Fruit fly (Drosophila melanogaster) whole organism, embryonic: Measurements from ENCODE around the gene CG15332.

Experiments
- B-H1 ChIP-seq: fragments of 200-800 bp; sonication (Bioruptor generic); IDR thresholded peaks from 3 replicates; pipeline ENCODE4 v1.3.6; 2022; ENCODE audit warnings: missing biosample characterization, missing genetic modification characterization
- CG1024 ChIP-seq: fragments of 200-800 bp; sonication (Bioruptor generic); IDR thresholded peaks from 2 replicates; pipeline ENCODE4 v1.3.6; 2022; ENCODE audit warnings: missing biosample characterization, missing genetic modification characterization
- CG10462 ChIP-seq: fragments of 200-800 bp; sonication (Bioruptor generic); optimal IDR thresholded peaks from 2 replicates; lab custom pipeline; 2016; ENCODE audit warnings: missing biosample characterization, missing genetic modification characterization
- CG11723 ChIP-seq: fragments of 200-800 bp; sonication (Bioruptor generic); optimal IDR thresholded peaks from 2 replicates; lab custom pipeline; 2017; ENCODE audit warnings: missing biosample characterization, mild to moderate bottlenecking, missing genetic modification characterization
- CG12299 ChIP-seq: fragments of 200-800 bp; sonication (Bioruptor generic); optimal IDR thresholded peaks from 2 replicates; lab custom pipeline; 2018; ENCODE audit warnings: missing biosample characterization, mild to moderate bottlenecking, missing genetic modification characterization
- CG16815 ChIP-seq: fragments of 200-800 bp; sonication (Bioruptor generic); optimal IDR thresholded peaks from 3 replicates; lab custom pipeline; 2017; ENCODE audit warnings: missing biosample characterization, mild to moderate bottlenecking, missing genetic modification characterization
- CG18476 ChIP-seq: fragments of 200-800 bp; sonication (Bioruptor generic); optimal IDR thresholded peaks from 2 replicates; lab custom pipeline; 2016; ENCODE audit warnings: missing biosample characterization, mild to moderate bottlenecking, missing genetic modification characterization
- CG31365 ChIP-seq: fragments of 200-800 bp; sonication (Bioruptor generic); optimal IDR thresholded peaks from 2 replicates; lab custom pipeline; 2018; ENCODE audit warnings: missing biosample characterization, mild to moderate bottlenecking, missing genetic modification characterization
- CG34376 ChIP-seq: fragments of 200-800 bp; sonication (Bioruptor generic); optimal IDR thresholded peaks from 2 replicates; lab custom pipeline; 2018; ENCODE audit warnings: missing biosample characterization, mild to moderate bottlenecking, missing genetic modification characterization
- CG4617 ChIP-seq: fragments of 200-800 bp; sonication (Bioruptor generic); optimal IDR thresholded peaks from 3 replicates; lab custom pipeline; 2016; ENCODE audit warnings: missing biosample characterization, missing genetic modification characterization, borderline replicate concordance
- CG7556 ChIP-seq: fragments of 200-800 bp; sonication (Bioruptor generic); optimal IDR thresholded peaks from 2 replicates; lab custom pipeline; 2017; ENCODE audit warnings: missing biosample characterization, mild to moderate bottlenecking, missing genetic modification characterization
- CG7963 ChIP-seq: fragments of 200-800 bp; sonication (Bioruptor generic); IDR thresholded peaks from 3 replicates; pipeline ENCODE4 v1.3.6; 2022; ENCODE audit warnings: missing biosample characterization, missing genetic modification characterization; ENCODE audit not compliant: partially characterized antibody
- CHES-1-like ChIP-seq: fragments of 200-800 bp; sonication (Bioruptor generic); optimal IDR thresholded peaks from 2 replicates; lab custom pipeline; 2016; ENCODE audit warnings: missing biosample characterization, missing genetic modification characterization
- Doc2 ChIP-seq: fragments of 200-800 bp; sonication (Bioruptor generic); IDR thresholded peaks from 2 replicates; pipeline ENCODE4 v1.3.6; 2022; ENCODE audit warnings: missing biosample characterization, missing genetic modification characterization
- Dref ChIP-seq: fragments of 200-800 bp; sonication (Bioruptor generic); IDR thresholded peaks from 2 replicates; pipeline ENCODE4 v1.3.6; 2022; ENCODE audit warnings: missing biosample characterization, missing genetic modification characterization
- E2f2 ChIP-seq: fragments of 200-800 bp; sonication (Bioruptor generic); IDR thresholded peaks from 2 replicates; pipeline ENCODE4 v1.3.6; 2022; ENCODE audit warnings: missing biosample characterization, missing genetic modification characterization
- Fer1 ChIP-seq: fragments of 200-800 bp; sonication (Bioruptor generic); optimal IDR thresholded peaks from 2 replicates; lab custom pipeline; 2017; ENCODE audit warnings: missing biosample characterization, mild to moderate bottlenecking, missing genetic modification characterization
- HLH4C ChIP-seq: fragments of 200-800 bp; sonication (Bioruptor generic); IDR thresholded peaks from 3 replicates; pipeline ENCODE4 v1.3.6; 2022; ENCODE audit warnings: missing biosample characterization, missing genetic modification characterization; ENCODE audit not compliant: partially characterized antibody
- Nf-YC ChIP-seq: fragments of 200-800 bp; optimal IDR thresholded peaks from 3 replicates; lab custom pipeline; 2019; ENCODE audit warnings: missing biosample characterization, mild to moderate bottlenecking, missing genetic modification characterization, moderate library complexity
- NfI ChIP-seq: fragments of 200-800 bp; sonication (Bioruptor generic); optimal IDR thresholded peaks from 3 replicates; lab custom pipeline; 2018; ENCODE audit warnings: missing biosample characterization, mild to moderate bottlenecking, missing genetic modification characterization, moderate library complexity
- PHDP ChIP-seq: fragments of 200-800 bp; sonication (Bioruptor generic); optimal IDR thresholded peaks from 3 replicates; lab custom pipeline; 2018; ENCODE audit warnings: missing biosample characterization, mild to moderate bottlenecking, missing genetic modification characterization, moderate library complexity
- Poxn ChIP-seq: fragments of 200-800 bp; sonication (Bioruptor generic); IDR thresholded peaks from 2 replicates; pipeline ENCODE4 v1.3.6; 2022; ENCODE audit warnings: missing biosample characterization, missing genetic modification characterization
- Sin3A ChIP-seq: fragments of >200 bp; optimal IDR thresholded peaks from 2 replicates; lab custom pipeline; 2018
- Sry-β ChIP-seq: fragments of 200-800 bp; sonication (Bioruptor generic); optimal IDR thresholded peaks from 2 replicates; lab custom pipeline; 2018; ENCODE audit warnings: missing biosample characterization, mild to moderate bottlenecking, missing genetic modification characterization, moderate library complexity
- Ssrp ChIP-seq: fragments of 200-800 bp; sonication (Bioruptor generic); optimal IDR thresholded peaks from 2 replicates; lab custom pipeline; 2018; ENCODE audit warnings: missing biosample characterization, mild to moderate bottlenecking, missing genetic modification characterization, moderate library complexity
- YL-1 ChIP-seq: fragments of 200-800 bp; sonication (Bioruptor generic); optimal IDR thresholded peaks from 3 replicates; lab custom pipeline; 2017; ENCODE audit warnings: missing biosample characterization, mild to moderate bottlenecking, missing genetic modification characterization
- abd-A ChIP-seq: fragments of 200-800 bp; sonication (Bioruptor generic); optimal IDR thresholded peaks from 3 replicates; lab custom pipeline; 2019; ENCODE audit warnings: missing biosample characterization, mild to moderate bottlenecking, missing genetic modification characterization, moderate library complexity
- amos ChIP-seq: fragments of 200-800 bp; sonication (Bioruptor generic); IDR thresholded peaks from 2 replicates; pipeline ENCODE4 v1.3.6; 2022; ENCODE audit warnings: missing biosample characterization, missing genetic modification characterization; ENCODE audit not compliant: partially characterized antibody
- danr ChIP-seq: fragments of 200-800 bp; sonication (Bioruptor generic); IDR thresholded peaks from 2 replicates; pipeline ENCODE4 v1.3.6; 2022; ENCODE audit warnings: missing biosample characterization, missing genetic modification characterization
- dmrt99B ChIP-seq: fragments of 200-800 bp; sonication (Bioruptor generic); optimal IDR thresholded peaks from 2 replicates; lab custom pipeline; 2018; ENCODE audit warnings: missing biosample characterization, mild to moderate bottlenecking, missing genetic modification characterization, moderate library complexity
- fd64A ChIP-seq: fragments of 200-800 bp; sonication (Bioruptor generic); optimal IDR thresholded peaks from 3 replicates; lab custom pipeline; 2018; ENCODE audit warnings: missing biosample characterization, mild to moderate bottlenecking, missing genetic modification characterization
- hkb ChIP-seq, 2 experiments: fragments of 200-800 bp in 1 of 2; fragments of >200 bp in 1 of 2; sonication (Bioruptor generic) in 1 of 2; IDR thresholded peaks in 1 of 2; optimal IDR thresholded peaks in 1 of 2; 2 replicates each; pipeline versions ENCODE4 v1.3.6 to Lab custom; 2017 to 2022; ENCODE audit warnings: missing biosample characterization in 1 of 2, missing genetic modification characterization in 1 of 2
- kni ChIP-seq: fragments of 200-800 bp; sonication (Bioruptor generic); optimal IDR thresholded peaks from 3 replicates; lab custom pipeline; 2017; ENCODE audit warnings: mild to moderate bottlenecking, missing biosample characterization, missing genetic modification reagents, missing genetic modification characterization
- knrl ChIP-seq: fragments of 200-800 bp; sonication (Bioruptor generic); IDR thresholded peaks from 3 replicates; pipeline ENCODE4 v1.3.6; 2022; ENCODE audit warnings: missing biosample characterization, missing genetic modification characterization; ENCODE audit not compliant: partially characterized antibody
- lilli ChIP-seq: fragments of 200-800 bp; sonication (Bioruptor generic); optimal IDR thresholded peaks from 3 replicates; lab custom pipeline; 2016; ENCODE audit warnings: missing biosample characterization, missing genetic modification characterization
- mirr ChIP-seq: fragments of 200-800 bp; sonication (Bioruptor generic); optimal IDR thresholded peaks from 3 replicates; lab custom pipeline; 2018; ENCODE audit warnings: missing biosample characterization, mild to moderate bottlenecking, missing genetic modification characterization
- mld ChIP-seq: fragments of 200-800 bp; sonication (Bioruptor generic); IDR thresholded peaks from 3 replicates; pipeline ENCODE4 v1.3.6; 2022; ENCODE audit warnings: missing biosample characterization, missing genetic modification characterization; ENCODE audit not compliant: partially characterized antibody
- nmo ChIP-seq: fragments of 200-800 bp; sonication (Bioruptor generic); optimal IDR thresholded peaks from 2 replicates; lab custom pipeline; 2018; ENCODE audit warnings: missing biosample characterization, mild to moderate bottlenecking, missing genetic modification characterization, moderate library complexity
- onecut ChIP-seq: fragments of 200-800 bp; sonication (Bioruptor generic); IDR thresholded peaks from 2 replicates; pipeline ENCODE4 v1.3.6; 2022; ENCODE audit warnings: missing biosample characterization, missing genetic modification characterization
- peb ChIP-seq: fragments of 200-800 bp; sonication (Bioruptor generic); IDR thresholded peaks from 2 replicates; pipeline ENCODE4 v1.3.6; 2022; ENCODE audit warnings: missing biosample characterization, missing genetic modification characterization
- pfk ChIP-seq: fragments of 200-800 bp; sonication (Bioruptor generic); optimal IDR thresholded peaks from 2 replicates; lab custom pipeline; 2018; ENCODE audit warnings: missing biosample characterization, mild to moderate bottlenecking, missing genetic modification characterization, moderate library complexity
- row ChIP-seq: fragments of 200-800 bp; sonication (Bioruptor generic); IDR thresholded peaks from 3 replicates; pipeline ENCODE4 v1.3.6; 2022; ENCODE audit warnings: missing biosample characterization, missing genetic modification characterization
- slp2 ChIP-seq: fragments of 200-800 bp; sonication (Bioruptor generic); optimal IDR thresholded peaks from 2 replicates; lab custom pipeline; 2016; ENCODE audit warnings: missing biosample characterization, missing genetic modification characterization
- sqz ChIP-seq: fragments of 200-800 bp; sonication (Bioruptor generic); optimal IDR thresholded peaks from 3 replicates; lab custom pipeline; 2018; ENCODE audit warnings: missing biosample characterization, mild to moderate bottlenecking, missing genetic modification characterization
- stwl ChIP-seq: fragments of 200-800 bp; sonication (Bioruptor generic); optimal IDR thresholded peaks from 3 replicates; lab custom pipeline; 2018; ENCODE audit warnings: missing biosample characterization, mild to moderate bottlenecking, missing genetic modification characterization, moderate library complexity
- tll ChIP-seq, 2 experiments: fragments of 200-800 bp in 1 of 2; fragments of >200 bp in 1 of 2; sonication (Bioruptor generic) in 1 of 2; optimal IDR thresholded peaks; 2 replicates each; lab custom pipeline; 2017 to 2019; ENCODE audit warnings: missing biosample characterization in 2 of 2, missing genetic modification characterization in 2 of 2, mild to moderate bottlenecking in 1 of 2, moderate library complexity in 1 of 2
- tx ChIP-seq: fragments of 200-800 bp; sonication (Bioruptor generic); optimal IDR thresholded peaks from 2 replicates; lab custom pipeline; 2016; ENCODE audit warnings: missing biosample characterization, missing genetic modification characterization
- zf30C ChIP-seq: fragments of 200-800 bp; sonication (Bioruptor generic); optimal IDR thresholded peaks from 3 replicates; lab custom pipeline; 2018; ENCODE audit warnings: missing biosample characterization, mild to moderate bottlenecking, missing genetic modification characterization

The CG15332 gene

dm6 chrX:7933210-7933915, 22.4 kb downstream of the CG15332 start, which contains the start of the genes Dhdds and RpS14a (continued):
- TF ChIP-seq Dref (GFP tag; lab: Robert Waterston, UW) (peak; percentile 73), Nf-YC (tag; lab: Kevin White, UChicago) (peak; percentile 54), NfI (GFP tag; lab: Kevin White, UChicago) (peak; percentile 75), danr (GFP tag; lab: Robert Waterston, UW) (no peak), PHDP (tag; lab: Kevin White, UChicago) (peak; percentile 64), CG11723 (GFP tag; lab: Kevin White, UChicago) (peak; percentile 55), CG12299 (no peak), CG16815 (GFP tag; lab: Kevin White, UChicago) (peak; percentile 29), tx (no peak), Poxn (GFP tag; lab: Robert Waterston, UW) (no peak), onecut (GFP tag; lab: Robert Waterston, UW) (no peak), lilli (GFP tag; lab: Kevin White, UChicago) (no peak), stwl (tag; lab: Kevin White, UChicago) (no peak), hkb (optimal IDR thresholded peaks at IDR 0.05; lab: Kevin White, UChicago) (peak; percentile 95), hkb (GFP tag; IDR thresholded peaks at IDR 0.05; lab: Robert Waterston, UW) (peak; percentile 46; the same call in 1 of the 2 replicates), mirr (GFP tag; lab: Kevin White, UChicago) (no peak), Fer1 (GFP tag; lab: Kevin White, UChicago) (peak; percentile 67), dmrt99B (tag; lab: Kevin White, UChicago) (no peak), peb (no peak), CG7963 (GFP tag; lab: Robert Waterston, UW) (peak; percentile 44; the same call in 1 of the 3 replicates), CG18476 (peak; percentile 44), CG1024 (GFP tag; lab: Robert Waterston, UW) (no peak), abd-A (no peak), fd64A (peak; percentile 12), CHES-1-like (peak; percentile 72), CG34376 (GFP tag; lab: Kevin White, UChicago) (peak; percentile 82)

- TF ChIP-seq Sin3A (no peak), knrl (peak; percentile 80), zf30C (GFP tag; lab: Kevin White, UChicago) (no peak), E2f2 (GFP tag; lab: Robert Waterston, UW) (peak; percentile 86), B-H1 (no peak), slp2 (no peak), amos (peak; percentile 91), sqz (GFP tag; lab: Kevin White, UChicago) (peak; percentile 48), pfk (GFP tag; lab: Kevin White, UChicago) (peak; percentile 13), Ssrp (tag; lab: Kevin White, UChicago) (no peak), CG7963 (GFP tag; lab: Robert Waterston, UW) (peak; percentile 74), HLH4C (GFP tag; lab: Robert Waterston, UW) (peak; percentile 76), Sry-β (GFP tag; lab: Kevin White, UChicago) (no peak), nmo (GFP tag; lab: Kevin White, UChicago) (no peak), kni (GFP tag; lab: Kevin White, UChicago) (no peak), CG10462 (GFP tag; lab: Kevin White, UChicago) (no peak), row (GFP tag; lab: Robert Waterston, UW) (peak; percentile 32; the same call in 1 of the 3 replicates), Doc2 (GFP tag; lab: Robert Waterston, UW) (no peak), YL-1 (GFP tag; lab: Kevin White, UChicago) (peak; percentile 17), CG31365 (tag; lab: Kevin White, UChicago) (no peak), CG4617 (GFP tag; lab: Kevin White, UChicago) (peak; percentile 13), tll (GFP tag; optimal IDR thresholded peaks at IDR 0.05; lab: Kevin White, UChicago) (peak in 1 of 2 experiments; percentile 67), mld (GFP tag; lab: Robert Waterston, UW) (peak; percentile 18; the same call in 1 of the 3 replicates), CG7556 (no peak)
Measured at dm6 chrX:7931028-7931549, 24.7 kb downstream of the CG15332 start, which contains the start of gene mahe. Gene mahe, minus strand, starts transcription at chrX:7931382.
